Fruit fly (Drosophila melanogaster): ENCODE data around the gene rictor.

Gene rictor

DNA sequence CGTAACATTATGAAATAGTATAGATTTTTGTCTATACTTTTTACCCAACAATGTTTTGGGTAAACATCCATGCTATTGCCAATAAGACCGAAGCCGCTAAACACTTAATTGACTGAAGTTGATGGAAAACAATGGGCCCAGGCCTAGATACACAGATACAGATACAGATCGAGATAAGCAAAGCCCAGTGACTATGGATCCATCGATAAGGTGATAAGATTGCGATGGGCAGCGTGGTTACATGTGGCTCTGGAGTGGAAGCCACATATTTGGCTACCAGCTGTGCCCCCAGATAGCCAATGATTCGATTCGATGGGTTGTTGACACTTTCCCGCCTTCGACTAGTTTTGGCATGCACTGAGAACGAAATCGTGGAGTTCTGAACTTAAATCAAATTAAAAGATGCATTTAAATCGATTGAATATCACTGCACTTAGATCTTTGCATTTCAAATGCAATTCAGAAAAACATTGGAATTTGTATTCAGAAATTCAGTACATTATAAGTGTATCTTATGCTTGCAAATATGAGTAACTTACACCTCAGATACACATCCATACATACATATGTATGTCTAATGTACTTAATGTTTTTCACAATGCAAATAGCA, 20.7 kb downstream of the rictor start:
- TF ChIP-seq fkh (GFP tag; optimal IDR thresholded peaks at IDR 0.05): no peak
- TF ChIP-seq eg (GFP tag; IDR thresholded peaks at IDR 0.05): no peak
- TF ChIP-seq CG10631 (GFP tag; optimal IDR thresholded peaks at IDR 0.05): no peak
- no peak for TF ChIP-seq CG11762 (GFP tag; optimal IDR thresholded peaks at IDR 0.05; ENCODE audit: insufficient read depth)
- TF ChIP-seq cyc (GFP tag; optimal IDR thresholded peaks at IDR 0.05): no peak
- TF ChIP-seq CG10669 (GFP tag; optimal IDR thresholded peaks at IDR 0.05): no peak
- TF ChIP-seq fd85E (GFP tag; optimal IDR thresholded peaks at IDR 0.05): no peak
- no peak for TF ChIP-seq CG9139 (GFP tag; optimal IDR thresholded peaks at IDR 0.05)
- TF ChIP-seq CG7368 (GFP tag; optimal IDR thresholded peaks at IDR 0.05): no peak
- TF ChIP-seq pdm3 (GFP tag; optimal IDR thresholded peaks at IDR 0.05): no peak
- TF ChIP-seq CG32006 (GFP tag; optimal IDR thresholded peaks at IDR 0.05): no peak
- no peak for TF ChIP-seq svp (GFP tag)
- TF ChIP-seq CG11294 (GFP tag; IDR thresholded peaks at IDR 0.05): no peak
- no peak for TF ChIP-seq Blimp-1 (GFP tag; optimal IDR thresholded peaks at IDR 0.05)
- TF ChIP-seq CG16779 (tag; optimal IDR thresholded peaks at IDR 0.05): no peak
- no peak for TF ChIP-seq CG6163 (GFP tag; IDR thresholded peaks at IDR 0.05)
- TF ChIP-seq Hr39 (GFP tag; optimal IDR thresholded peaks at IDR 0.05): no peak
- no peak for TF ChIP-seq CG6276 (GFP tag; optimal IDR thresholded peaks at IDR 0.05)
- no peak for TF ChIP-seq Gug (GFP tag; IDR thresholded peaks at IDR 0.05)
- TF ChIP-seq Sox102F (GFP tag; optimal IDR thresholded peaks at IDR 0.05): no peak

dm6 chrX:19239365-19239764, 21.7 kb downstream of the rictor start:
- no peak for TF ChIP-seq Ets21C (GFP tag; optimal IDR thresholded peaks at IDR 0.05)
- TF ChIP-seq Lpt (GFP tag; optimal IDR thresholded peaks at IDR 0.05): no peak
- TF ChIP-seq fd59A (GFP tag; optimal IDR thresholded peaks at IDR 0.05): no peak
- TF ChIP-seq CG8119 (GFP tag; IDR thresholded peaks at IDR 0.05): no peak

dm6 chrX:19238613-19239012, 22.4 kb downstream of the rictor start:
- TF ChIP-seq Eip78C (GFP tag) (no peak), svp (GFP tag) (peak; percentile 91)

DNA sequence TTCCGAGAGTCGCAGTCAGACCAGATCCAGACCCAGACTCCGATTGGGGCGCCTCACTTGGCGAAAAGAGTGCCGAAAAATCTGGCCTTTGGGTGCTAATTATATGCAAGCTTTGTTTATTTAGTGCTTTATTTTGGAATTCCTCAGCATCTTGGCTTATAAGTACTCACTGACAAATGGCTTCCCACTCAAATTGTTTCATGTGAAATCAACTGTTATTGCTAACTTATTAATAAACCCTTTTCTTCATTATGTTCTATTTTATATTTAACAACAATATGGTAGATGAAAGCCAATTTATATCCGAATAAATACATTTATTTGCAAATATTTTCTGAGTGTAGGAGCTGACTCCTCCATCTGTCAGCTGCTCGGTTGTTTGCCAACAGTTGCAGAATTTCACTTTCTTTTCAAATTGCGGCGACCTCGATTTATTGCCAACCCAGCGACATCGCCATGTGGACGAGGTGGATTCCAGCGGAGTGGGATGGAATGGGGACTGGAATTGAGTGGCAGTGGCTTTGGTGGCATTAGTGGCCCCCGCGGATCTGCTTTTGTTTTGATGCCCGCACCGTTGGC, 31.1 kb downstream of the rictor start:
- TF ChIP-seq CG3919 (GFP tag; optimal IDR thresholded peaks at IDR 0.05) (peak; percentile 72), Ets21C (GFP tag; optimal IDR thresholded peaks at IDR 0.05) (no peak), cyc (GFP tag; optimal IDR thresholded peaks at IDR 0.05) (peak; percentile 64), CG1621 (tag; optimal IDR thresholded peaks at IDR 0.05) (no peak), CG6163 (GFP tag; IDR thresholded peaks at IDR 0.05) (peak; percentile 37; the same call in 2 of the 3 replicates), Gug (GFP tag; IDR thresholded peaks at IDR 0.05) (no peak; the same call in 1 of the 2 replicates), Sox14 (GFP tag; optimal IDR thresholded peaks at IDR 0.05) (peak; percentile 68), Eip93F (GFP tag; optimal IDR thresholded peaks at IDR 0.05) (no peak), CG6792 (GFP tag; optimal IDR thresholded peaks at IDR 0.05) (peak; percentile 74), net (GFP tag; optimal IDR thresholded peaks at IDR 0.05) (peak; percentile 68), eg (GFP tag; IDR thresholded peaks at IDR 0.05) (peak; percentile 48; the same call in 1 of the 3 replicates), CG34406 (GFP tag; optimal IDR thresholded peaks at IDR 0.05) (peak; percentile 74), CG15336 (GFP tag; IDR thresholded peaks at IDR 0.05) (peak; percentile 74), CG6854 (GFP tag; optimal IDR thresholded peaks at IDR 0.05) (peak; percentile 27), CG4318 (GFP tag; optimal IDR thresholded peaks at IDR 0.05) (peak; percentile 75), Hr4 (GFP tag; optimal IDR thresholded peaks at IDR 0.05) (peak; percentile 65), achi (GFP tag; optimal IDR thresholded peaks at IDR 0.05) (peak; percentile 69), lz (GFP tag; optimal IDR thresholded peaks at IDR 0.05) (peak; percentile 66), Sox15 (GFP tag; optimal IDR thresholded peaks at IDR 0.05) (peak; percentile 44), topi (GFP tag; optimal IDR thresholded peaks at IDR 0.05) (peak; percentile 75), CG9139 (GFP tag; optimal IDR thresholded peaks at IDR 0.05) (no peak), CG11902 (GFP tag; optimal IDR thresholded peaks at IDR 0.05) (peak; percentile 55), salr (GFP tag; optimal IDR thresholded peaks at IDR 0.05) (peak in 1 of 2 experiments; percentile 66), vri (GFP tag; optimal IDR thresholded peaks at IDR 0.05) (no peak), spab (GFP tag; optimal IDR thresholded peaks at IDR 0.05) (peak; percentile 26), pdm3 (GFP tag; optimal IDR thresholded peaks at IDR 0.05) (peak; percentile 72), CG11762 (GFP tag; optimal IDR thresholded peaks at IDR 0.05; ENCODE audit: insufficient read depth) (peak; percentile 65), CG6808 (GFP tag; optimal IDR thresholded peaks at IDR 0.05) (peak; percentile 46)
